Worm (Caenorhabditis elegans) whole organism, late embryonic: ENCODE measurements around the gene unc-49.

ENCODE experiments used
- K02D7.2 ChIP-seq: sonication (generic microtip); optimal IDR thresholded peaks from 2 replicates; lab custom pipeline; 2017; ENCODE audit warnings: mild to moderate bottlenecking, missing genetic modification characterization, missing compliant biosample characterization
- K09A11.1 ChIP-seq: sonication (generic microtip); optimal IDR thresholded peaks from 2 replicates; lab custom pipeline; 2017; ENCODE audit warnings: antibody characterized with exemption, mild to moderate bottlenecking, missing genetic modification characterization, missing compliant biosample characterization; ENCODE audit not compliant: insufficient read depth
- elt-4 ChIP-seq: sonication (generic microtip); optimal IDR thresholded peaks from 2 replicates; lab custom pipeline; 2016; ENCODE audit warnings: missing genetic modification characterization, missing compliant biosample characterization
- fkh-10 ChIP-seq: fragments of 150-350 bp; optimal IDR thresholded peaks from 2 replicates; lab custom pipeline; 2014; ENCODE audit warnings: missing biosample characterization, missing genetic modification reagents, missing genetic modification characterization
- madf-2 ChIP-seq: sonication (generic microtip); optimal IDR thresholded peaks from 2 replicates; lab custom pipeline; 2017; ENCODE audit warnings: missing genetic modification characterization, missing compliant biosample characterization
- mec-3 ChIP-seq: sonication (generic microtip); optimal IDR thresholded peaks from 2 replicates; lab custom pipeline; 2016; ENCODE audit warnings: borderline replicate concordance, missing genetic modification characterization, missing compliant biosample characterization
- pha-2 ChIP-seq: sonication (generic microtip); optimal IDR thresholded peaks from 2 replicates; lab custom pipeline; 2017; ENCODE audit warnings: mild to moderate bottlenecking, missing genetic modification characterization, missing compliant biosample characterization
- pqm-1 ChIP-seq: sonication (generic microtip); optimal IDR thresholded peaks from 2 replicates; lab custom pipeline; 2016; ENCODE audit warnings: missing genetic modification characterization, missing compliant biosample characterization
- rnt-1 ChIP-seq: sonication (generic microtip); optimal IDR thresholded peaks from 2 replicates; lab custom pipeline; 2016; ENCODE audit warnings: missing genetic modification characterization, missing compliant biosample characterization
- unc-86 ChIP-seq: sonication (generic microtip); optimal IDR thresholded peaks from 2 replicates; lab custom pipeline; 2016; ENCODE audit warnings: missing genetic modification characterization, missing compliant biosample characterization

ce11 chrIII:10557910-10558309 lies 37.3 kb downstream of the unc-49 start, which contains the start of gene T21C12.4:
- TF ChIP-seq mec-3 (no peak), rnt-1 (tag; lab: Kevin White, UChicago) (no peak), unc-86 (no peak), madf-2 (tag; lab: Kevin White, UChicago) (no peak), K02D7.2 (no peak), fkh-10 (GFP tag; lab: Kevin White, UChicago) (no peak), pqm-1 (tag; lab: Kevin White, UChicago) (no peak), pha-2 (tag; lab: Kevin White, UChicago) (no peak), K09A11.1 (tag; lab: Kevin White, UChicago) (no peak), elt-4 (no peak)
